Fruit fly (Drosophila melanogaster): ENCODE data around the gene Rh7.
A peak's percentile ranks its signal among the peaks of the same experiment; 100 is the strongest.

Rh7 gene

dm6 chr3L:12138113-12138899, 37.0 kb downstream of the Rh7 start, which contains the start of the genes ND-SGDH and RhoGAP68F (continued):
- peak; percentile 78 for TF ChIP-seq MESR4 (GFP tag; optimal IDR thresholded peaks at IDR 0.05)
- TF ChIP-seq Ptx1 (GFP tag; IDR thresholded peaks at IDR 0.05), result peak; percentile 80
- no peak for TF ChIP-seq aop (GFP tag; IDR thresholded peaks at IDR 0.05)
- peak; percentile 95 for TF ChIP-seq Ets65A (GFP tag)
- peak; percentile 31 for TF ChIP-seq CG17186 (GFP tag; optimal IDR thresholded peaks at IDR 0.05)
- TF ChIP-seq CG7556 (GFP tag; optimal IDR thresholded peaks at IDR 0.05), result peak; percentile 74
- TF ChIP-seq Mes4 (GFP tag; optimal IDR thresholded peaks at IDR 0.05), result peak; percentile 37
- no peak for TF ChIP-seq mirr (GFP tag; optimal IDR thresholded peaks at IDR 0.05)
- TF ChIP-seq CG15269 (tag; optimal IDR thresholded peaks at IDR 0.05), result peak; percentile 74
- peak; percentile 54; the same call in 1 of the 3 replicates for TF ChIP-seq CG11093 (GFP tag; IDR thresholded peaks at IDR 0.05)
- TF ChIP-seq CG6765 (GFP tag; optimal IDR thresholded peaks at IDR 0.05), result no peak
- peak; percentile 78 for TF ChIP-seq bcd (GFP tag; optimal IDR thresholded peaks at IDR 0.05)
- TF ChIP-seq bsh (GFP tag; optimal IDR thresholded peaks at IDR 0.05), result peak in 1 of 2 experiments; percentile 57
- TF ChIP-seq Trl (optimal IDR thresholded peaks at IDR 0.05), result no peak
- TF ChIP-seq Trl (GFP tag; optimal IDR thresholded peaks at IDR 0.05), result peak; percentile 66
- TF ChIP-seq pum (GFP tag; optimal IDR thresholded peaks at IDR 0.05), result peak; percentile 68
- peak; percentile 78 for TF ChIP-seq Sry-β (GFP tag; optimal IDR thresholded peaks at IDR 0.05)
- TF ChIP-seq Jarid2 (GFP tag; optimal IDR thresholded peaks at IDR 0.05), result no peak
- peak in 1 of 2 experiments; percentile 40 for TF ChIP-seq crp (GFP tag; optimal IDR thresholded peaks at IDR 0.05)
- peak; percentile 55 for TF ChIP-seq stwl (tag; optimal IDR thresholded peaks at IDR 0.05)
- TF ChIP-seq CG10431 (GFP tag; optimal IDR thresholded peaks at IDR 0.05), result peak; percentile 36
- peak; percentile 87 for TF ChIP-seq lilli (GFP tag; optimal IDR thresholded peaks at IDR 0.05)
- TF ChIP-seq CG1603 (tag; optimal IDR thresholded peaks at IDR 0.05), result peak; percentile 18
- peak; percentile 44 for TF ChIP-seq trh (GFP tag; optimal IDR thresholded peaks at IDR 0.05)
- TF ChIP-seq cato (GFP tag; optimal IDR thresholded peaks at IDR 0.05; ENCODE audit: borderline replicate concordance), result peak; percentile 70
- peak; percentile 89 for TF ChIP-seq CG12659 (GFP tag; optimal IDR thresholded peaks at IDR 0.05)
- no peak for TF ChIP-seq Lpt (GFP tag; optimal IDR thresholded peaks at IDR 0.05)
- no peak for TF ChIP-seq odd (GFP tag; optimal IDR thresholded peaks at IDR 0.05)
- no peak for TF ChIP-seq CG3163 (GFP tag; optimal IDR thresholded peaks at IDR 0.05)
- TF ChIP-seq Hand (GFP tag; optimal IDR thresholded peaks at IDR 0.05), result peak; percentile 8
- no peak for TF ChIP-seq ERR (GFP tag; optimal IDR thresholded peaks at IDR 0.05)
- peak; percentile 2 for TF ChIP-seq CG8281 (tag; optimal IDR thresholded peaks at IDR 0.05)
- no peak for TF ChIP-seq jigr1 (GFP tag; IDR thresholded peaks at IDR 0.05)
- TF ChIP-seq prd (optimal IDR thresholded peaks at IDR 0.05), result no peak
- TF ChIP-seq prd (GFP tag; IDR thresholded peaks at IDR 0.05), result peak; percentile 80; the same call in 2 of the 3 replicates
- peak; percentile 29; the same call in 1 of the 2 replicates for TF ChIP-seq Taf1 (GFP tag; IDR thresholded peaks at IDR 0.05)
- TF ChIP-seq H15 (GFP tag; IDR thresholded peaks at IDR 0.05), result peak; percentile 44; the same call in 1 of the 3 replicates
- TF ChIP-seq CG14965 (GFP tag; optimal IDR thresholded peaks at IDR 0.05; ENCODE audit: borderline replicate concordance), result no peak
- TF ChIP-seq exex (tag; optimal IDR thresholded peaks at IDR 0.05), result no peak
- peak; percentile 8 for TF ChIP-seq Dp (GFP tag; optimal IDR thresholded peaks at IDR 0.05)
- TF ChIP-seq E2f2 (GFP tag; IDR thresholded peaks at IDR 0.05), result no peak
- TF ChIP-seq grn (GFP tag; optimal IDR thresholded peaks at IDR 0.05), result peak; percentile 8
- peak; percentile 84 for TF ChIP-seq CG12155 (GFP tag; optimal IDR thresholded peaks at IDR 0.05)
- TF ChIP-seq CG12391 (tag; optimal IDR thresholded peaks at IDR 0.05), result peak; percentile 85
- TF ChIP-seq psq (GFP tag; optimal IDR thresholded peaks at IDR 0.05), result peak; percentile 7
- TF ChIP-seq CG32767 (GFP tag; IDR thresholded peaks at IDR 0.05), result peak; percentile 52
- no peak for TF ChIP-seq usp (GFP tag; optimal IDR thresholded peaks at IDR 0.05)
- TF ChIP-seq gro (GFP tag; optimal IDR thresholded peaks at IDR 0.05), result peak; percentile 34
- TF ChIP-seq Spps (tag; optimal IDR thresholded peaks at IDR 0.05), result peak; percentile 2
- peak; percentile 57 for TF ChIP-seq kay (GFP tag; optimal IDR thresholded peaks at IDR 0.05)

Data from whole organism, embryonic.